Fruit fly (Drosophila melanogaster): ENCODE measurements around the gene MED31.
A peak's percentile ranks its signal among the peaks of the same experiment; 100 is the strongest.

Gene MED31

dm6 chr3R:4641616-4642102 lies at the start of gene MED31, which contains the start of the genes CG9775 and slx1 (continued):
- TF ChIP-seq ap (GFP tag; IDR thresholded peaks at IDR 0.05), result no peak
- TF ChIP-seq pho (GFP tag; optimal IDR thresholded peaks at IDR 0.05), result peak; percentile 32
- no peak for TF ChIP-seq hb (GFP tag; IDR thresholded peaks at IDR 0.05; ENCODE audit: partially characterized antibody)
- no peak for TF ChIP-seq Tbp (GFP tag; optimal IDR thresholded peaks at IDR 0.05)
- TF ChIP-seq CG14965 (GFP tag; optimal IDR thresholded peaks at IDR 0.05; ENCODE audit: borderline replicate concordance), result no peak
- TF ChIP-seq vvl (GFP tag; IDR thresholded peaks at IDR 0.05), result peak; percentile 74
- peak; percentile 90 for TF ChIP-seq CG17829 (tag; optimal IDR thresholded peaks at IDR 0.05)
- no peak for TF ChIP-seq Trl (optimal IDR thresholded peaks at IDR 0.05)
- TF ChIP-seq Trl (GFP tag; optimal IDR thresholded peaks at IDR 0.05), result peak; percentile 46
- TF ChIP-seq CG12391 (tag; optimal IDR thresholded peaks at IDR 0.05), result peak; percentile 89
- no peak for TF ChIP-seq Deaf1 (tag; optimal IDR thresholded peaks at IDR 0.05)
- no peak for TF ChIP-seq hth (optimal IDR thresholded peaks at IDR 0.05)
- TF ChIP-seq CG14050 (GFP tag; IDR thresholded peaks at IDR 0.05), result peak; percentile 60; the same call in 2 of the 3 replicates
- no peak for TF ChIP-seq CG11398 (GFP tag; optimal IDR thresholded peaks at IDR 0.05)
- TF ChIP-seq CG4707 (GFP tag; optimal IDR thresholded peaks at IDR 0.05), result no peak
- peak; percentile 83 for TF ChIP-seq Ptx1 (GFP tag; IDR thresholded peaks at IDR 0.05)
- TF ChIP-seq CG18476 (GFP tag; optimal IDR thresholded peaks at IDR 0.05), result no peak
- no peak for TF ChIP-seq CG34376 (GFP tag; optimal IDR thresholded peaks at IDR 0.05)
- TF ChIP-seq CoRest (tag; optimal IDR thresholded peaks at IDR 0.05), result peak; percentile 90
- TF ChIP-seq HLH54F (GFP tag; optimal IDR thresholded peaks at IDR 0.05), result no peak
- peak; percentile 80 for TF ChIP-seq CG14441 (GFP tag; IDR thresholded peaks at IDR 0.05)
- no peak for TF ChIP-seq CG8089 (GFP tag; optimal IDR thresholded peaks at IDR 0.05)
- peak; percentile 52 for TF ChIP-seq CG30431 (GFP tag; optimal IDR thresholded peaks at IDR 0.05)
- TF ChIP-seq Sry-δ (GFP tag; optimal IDR thresholded peaks at IDR 0.05), result no peak
- TF ChIP-seq pb (GFP tag; optimal IDR thresholded peaks at IDR 0.05), result peak; percentile 25
- 0 out of 3 replicates have a peak, but pooled peaks have one; percentile 42 for TF ChIP-seq CG16813 (GFP tag; IDR thresholded peaks at IDR 0.05; ENCODE audit: partially characterized antibody)
- TF ChIP-seq Usf (GFP tag; optimal IDR thresholded peaks at IDR 0.05), result peak; percentile 47
- TF ChIP-seq Dfd (GFP tag; optimal IDR thresholded peaks at IDR 0.05), result no peak
- TF ChIP-seq CrebB (tag; optimal IDR thresholded peaks at IDR 0.05), result peak; percentile 21
- TF ChIP-seq Asciz (GFP tag; optimal IDR thresholded peaks at IDR 0.05), result peak; percentile 15
- TF ChIP-seq prd (optimal IDR thresholded peaks at IDR 0.05), result no peak
- TF ChIP-seq prd (GFP tag; IDR thresholded peaks at IDR 0.05), result peak; percentile 76; the same call in 2 of the 3 replicates
- TF ChIP-seq CG12104 (GFP tag; optimal IDR thresholded peaks at IDR 0.05), result peak; percentile 58
- no peak for TF ChIP-seq CG4854 (GFP tag; optimal IDR thresholded peaks at IDR 0.05)
- no peak for TF ChIP-seq rib (GFP tag; IDR thresholded peaks at IDR 0.05)
- TF ChIP-seq Taf1 (GFP tag; IDR thresholded peaks at IDR 0.05), result peak; percentile 40; the same call in 1 of the 2 replicates
- peak; percentile 66; the same call in 1 of the 3 replicates for TF ChIP-seq jigr1 (GFP tag; IDR thresholded peaks at IDR 0.05)
- peak; percentile 16 for TF ChIP-seq Lhr (GFP tag; optimal IDR thresholded peaks at IDR 0.05)
- peak; percentile 81 for TF ChIP-seq NfI (GFP tag; optimal IDR thresholded peaks at IDR 0.05)
- peak; percentile 82 for TF ChIP-seq tgo (GFP tag; IDR thresholded peaks at IDR 0.05)
- no peak for TF ChIP-seq da (GFP tag; optimal IDR thresholded peaks at IDR 0.05)
- TF ChIP-seq sob (GFP tag; IDR thresholded peaks at IDR 0.05), result peak; percentile 76
- TF ChIP-seq Max (GFP tag; optimal IDR thresholded peaks at IDR 0.05), result peak; percentile 66
- TF ChIP-seq CG10274 (GFP tag; optimal IDR thresholded peaks at IDR 0.05), result no peak
- peak; percentile 56 for TF ChIP-seq CG10654 (GFP tag; optimal IDR thresholded peaks at IDR 0.05)
- TF ChIP-seq CG30403 (GFP tag; optimal IDR thresholded peaks at IDR 0.05), result peak; percentile 84
- no peak for TF ChIP-seq Bteb2 (GFP tag; optimal IDR thresholded peaks at IDR 0.05)
- TF ChIP-seq cwo (GFP tag; optimal IDR thresholded peaks at IDR 0.05), result no peak
- peak; percentile 20; the same call in 1 of the 2 replicates for TF ChIP-seq amos (GFP tag; IDR thresholded peaks at IDR 0.05; ENCODE audit: partially characterized antibody)
- TF ChIP-seq NK7.1 (GFP tag; optimal IDR thresholded peaks at IDR 0.05), result no peak
- no peak for TF ChIP-seq eve (GFP tag; optimal IDR thresholded peaks at IDR 0.05)
- no peak for TF ChIP-seq CG12071 (GFP tag; optimal IDR thresholded peaks at IDR 0.05)
